Fruit fly (Drosophila melanogaster): ENCODE results near the gene CG34268.

CG34268 gene

DNA sequence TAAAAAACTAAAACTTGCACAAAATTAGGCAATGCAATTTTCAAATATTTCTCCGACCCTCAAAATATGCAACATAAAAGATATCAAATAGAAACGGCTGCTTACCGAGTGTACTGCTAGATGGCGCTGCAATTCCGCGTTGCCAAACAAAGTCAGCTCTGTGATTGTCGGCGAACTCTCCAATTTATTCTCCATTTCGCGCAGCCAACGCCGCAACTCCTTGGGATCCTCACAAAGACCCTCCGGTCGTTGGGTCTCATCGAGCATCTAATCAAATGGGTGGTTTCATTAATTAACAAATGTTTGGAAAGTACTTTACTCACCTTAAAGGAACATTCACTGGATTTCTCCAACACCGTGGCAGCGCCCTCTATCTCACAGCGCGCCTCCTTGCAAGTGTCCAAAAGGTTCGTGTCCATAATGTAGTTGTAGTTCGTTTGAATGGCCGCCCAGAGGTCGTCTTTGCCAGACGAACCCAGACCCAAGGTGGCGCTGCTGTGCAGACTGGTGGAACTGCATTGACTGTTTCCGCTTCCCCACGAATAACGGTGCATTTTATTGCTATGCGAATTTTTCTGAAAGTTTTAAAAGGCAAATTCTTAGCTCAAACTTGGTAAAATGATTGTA is 5.1 kb downstream of the CG34268 start:
- no peak for TF ChIP-seq noc (tag; optimal IDR thresholded peaks at IDR 0.05)

DNA sequence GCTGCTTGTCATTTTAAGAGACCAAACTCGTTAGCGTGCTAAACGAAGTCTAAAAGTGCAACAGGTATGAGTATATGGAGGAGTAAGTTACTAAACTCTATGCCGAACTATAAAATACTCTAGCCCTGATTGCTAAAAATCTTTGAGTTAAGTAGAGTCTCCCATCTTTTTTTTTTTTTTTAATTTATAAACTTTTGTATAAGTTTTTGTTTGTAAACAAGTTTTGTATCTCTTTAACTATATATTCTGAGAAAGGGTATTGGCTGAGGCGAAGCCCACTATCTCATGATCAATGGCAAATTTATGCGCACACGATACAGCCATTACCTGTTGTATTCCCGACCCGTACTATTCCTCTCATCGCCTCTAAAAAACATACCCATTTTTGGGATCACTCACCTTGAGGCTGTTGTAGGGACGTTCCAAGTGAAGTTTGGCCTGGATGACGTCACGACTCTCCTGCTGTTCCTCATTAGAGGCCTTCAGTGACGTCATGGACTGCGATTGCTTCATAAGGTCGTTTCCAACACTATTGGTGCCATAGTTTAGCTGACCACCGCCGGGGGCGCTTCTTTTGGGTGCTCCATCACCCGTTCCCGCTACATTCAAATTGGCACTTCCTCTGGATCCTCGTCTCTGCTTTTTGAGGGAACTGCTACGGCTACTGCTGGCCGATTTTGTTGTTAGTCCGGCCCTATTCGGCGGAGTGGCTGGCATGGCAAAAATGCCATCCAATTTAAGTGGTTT is 7.0 kb downstream of the CG34268 start:
- no peak for TF ChIP-seq noc (tag; optimal IDR thresholded peaks at IDR 0.05)

DNA sequence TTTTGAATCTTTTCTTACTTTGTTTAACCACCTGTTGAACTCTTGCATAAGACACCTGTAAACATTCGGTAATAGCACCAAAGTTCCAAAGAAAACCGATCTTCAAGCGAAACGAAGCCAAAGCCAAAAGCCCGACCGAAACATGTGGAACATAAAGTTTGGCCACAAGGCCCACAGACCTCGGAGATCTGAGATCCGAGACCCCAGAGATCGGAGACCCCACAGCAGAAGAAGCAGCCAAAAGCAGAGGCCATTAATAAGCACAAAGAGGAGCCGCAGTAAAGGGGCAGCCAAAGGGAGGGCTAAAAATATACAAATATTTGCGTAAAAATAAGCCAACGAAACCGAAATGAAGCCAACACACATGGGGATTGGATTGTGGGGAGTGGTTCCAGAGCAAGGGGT is 10.1 kb downstream of the CG34268 start:
- TF ChIP-seq noc (tag; optimal IDR thresholded peaks at IDR 0.05), result no peak

DNA sequence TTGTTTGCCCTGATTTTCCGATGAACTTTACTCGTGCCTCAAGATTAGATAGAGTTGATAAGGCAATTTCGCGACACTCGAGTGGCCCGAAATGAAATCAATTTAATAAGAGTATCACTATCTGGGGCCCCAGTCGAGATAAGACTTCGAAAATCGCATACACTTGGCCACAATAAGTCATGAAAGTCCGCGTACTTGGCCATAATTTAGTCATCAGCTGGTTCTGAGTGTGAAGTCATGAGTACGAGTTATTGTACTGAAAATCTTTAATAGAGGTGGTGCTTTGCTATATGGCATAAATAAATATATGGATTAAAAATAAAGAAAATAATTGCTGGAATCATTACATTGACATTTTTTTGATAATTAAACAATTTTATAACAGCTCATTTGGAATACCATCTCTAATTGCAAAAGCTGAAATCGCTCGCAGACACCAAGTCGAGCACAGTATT is 11.0 kb downstream of the CG34268 start:
- peak; percentile 71 for TF ChIP-seq noc (tag; optimal IDR thresholded peaks at IDR 0.05)

DNA sequence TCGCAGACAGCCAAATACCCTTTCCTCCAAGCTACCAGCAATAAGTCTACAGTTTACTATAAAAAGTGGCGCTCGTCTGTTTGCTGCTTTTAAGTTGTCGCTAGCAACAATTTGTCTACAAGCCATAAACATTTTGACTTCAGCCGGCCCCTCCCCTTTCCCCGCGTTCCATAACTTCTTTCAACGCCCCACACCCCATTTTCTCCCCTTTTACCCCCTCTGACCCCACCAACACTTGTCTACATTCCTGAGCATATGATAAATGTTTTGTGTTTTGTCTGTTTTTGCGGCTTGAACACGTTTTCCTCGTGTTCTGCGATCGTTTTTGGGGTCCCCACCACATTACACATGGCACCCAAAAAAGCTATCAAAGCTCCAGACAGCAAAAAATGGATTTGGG is 12.9 kb downstream of the CG34268 start:
- TF ChIP-seq noc (tag; optimal IDR thresholded peaks at IDR 0.05), result no peak

DNA sequence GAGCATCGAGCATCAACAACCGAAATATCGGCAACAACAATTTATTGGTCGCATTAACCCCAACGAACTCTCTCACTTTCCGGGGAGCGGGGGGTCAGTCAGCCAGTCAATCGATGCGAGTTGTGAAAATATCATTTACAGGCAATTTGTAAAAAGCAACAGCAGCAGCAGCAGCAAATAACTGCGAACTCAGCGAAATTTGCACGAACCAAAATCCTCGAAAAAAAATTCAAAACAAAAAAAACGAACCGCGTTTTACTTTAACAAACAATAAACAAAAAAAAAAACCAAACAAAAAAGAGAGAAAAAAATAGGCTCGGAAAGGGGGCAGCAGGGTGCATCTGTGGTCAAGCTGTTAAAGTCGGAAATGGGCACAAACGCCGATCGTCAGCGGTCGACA is 14.8 kb downstream of the CG34268 start:
- no peak for TF ChIP-seq noc (tag; optimal IDR thresholded peaks at IDR 0.05)

DNA sequence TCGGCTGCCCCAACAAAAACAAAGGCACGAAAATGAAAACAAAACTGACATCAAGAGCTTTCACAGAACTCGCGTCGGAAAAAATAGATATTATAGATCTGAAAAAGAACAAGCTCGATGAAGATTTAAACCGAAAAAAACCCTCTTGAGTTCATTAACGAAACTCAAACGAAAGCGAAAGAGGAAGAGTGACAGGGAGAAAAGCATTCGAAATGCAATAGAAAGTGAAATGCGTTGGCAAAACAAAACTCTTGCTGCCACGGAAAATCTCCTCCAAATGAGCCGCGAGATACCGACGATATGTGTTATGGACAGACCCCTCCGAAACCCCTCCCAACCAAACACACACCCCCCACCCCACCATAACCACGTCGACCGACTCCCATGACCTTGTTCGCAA is 15.8 kb downstream of the CG34268 start:
- no peak for TF ChIP-seq noc (tag; optimal IDR thresholded peaks at IDR 0.05)

DNA sequence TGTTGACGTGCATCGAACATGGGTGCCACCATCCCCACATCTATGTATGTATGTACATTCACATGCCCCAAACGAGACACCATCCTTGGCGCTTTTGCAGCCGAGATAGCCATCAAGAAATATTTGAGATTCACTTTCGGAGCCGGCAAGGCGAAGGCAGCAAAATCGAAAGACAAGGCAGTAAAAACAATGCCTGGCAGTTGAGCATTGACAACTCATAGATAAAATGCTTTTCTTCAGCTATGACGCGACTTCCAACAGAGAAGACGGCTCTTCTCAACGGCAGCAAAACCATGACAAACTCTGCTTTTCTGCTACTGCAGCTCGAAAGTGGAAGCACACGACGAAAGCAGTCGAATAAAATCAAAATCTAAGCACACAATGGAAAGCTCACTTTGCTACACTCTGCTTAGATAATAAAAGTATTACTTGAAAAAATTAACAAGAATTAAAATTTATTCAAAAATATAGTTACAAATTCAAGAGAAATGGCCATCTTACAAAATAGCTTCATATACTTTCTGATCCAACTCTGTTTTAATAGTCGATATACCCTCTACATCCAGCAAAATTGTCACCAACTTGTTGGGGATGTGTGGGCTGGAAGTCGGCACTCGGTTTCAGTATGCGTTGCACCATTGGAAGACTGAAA is 16.3 kb downstream of the CG34268 start:
- TF ChIP-seq noc (tag; optimal IDR thresholded peaks at IDR 0.05), result no peak

DNA sequence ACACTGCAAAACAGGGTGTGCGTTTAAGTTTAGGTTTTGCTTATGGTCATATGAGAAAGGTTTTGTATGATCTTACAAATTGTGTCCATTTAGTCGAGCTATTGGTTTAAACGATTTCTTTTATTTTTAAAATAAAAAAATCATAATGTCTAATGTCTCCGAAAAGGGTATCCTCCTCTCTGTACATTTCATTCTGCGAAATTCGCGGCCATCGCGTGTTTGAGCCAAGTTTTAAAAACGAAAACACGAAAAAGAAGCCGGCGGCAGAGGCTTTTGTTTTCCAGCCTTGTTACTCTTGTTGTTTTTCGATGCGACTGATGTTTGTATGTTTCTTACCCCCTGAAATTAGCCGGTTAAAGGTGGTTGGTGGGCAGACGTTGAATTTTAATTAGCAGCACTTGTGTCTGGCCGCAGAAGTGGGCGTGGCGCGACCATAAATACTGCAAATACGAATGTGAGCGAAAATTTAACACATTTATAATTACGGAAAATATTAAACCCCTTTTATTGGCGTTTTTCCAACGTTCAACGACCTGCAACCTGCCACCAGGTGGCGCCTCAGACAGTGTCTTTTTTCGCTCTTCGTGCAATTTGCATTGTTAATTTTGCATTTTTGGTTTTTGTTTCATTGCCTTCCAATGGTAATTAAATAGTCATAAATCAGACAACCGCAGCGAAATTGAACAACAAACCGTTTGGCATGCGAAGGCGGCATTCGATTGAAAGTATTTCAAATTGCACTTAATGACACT is 19.9 kb downstream of the CG34268 start:
- TF ChIP-seq noc (tag; optimal IDR thresholded peaks at IDR 0.05), result no peak

DNA sequence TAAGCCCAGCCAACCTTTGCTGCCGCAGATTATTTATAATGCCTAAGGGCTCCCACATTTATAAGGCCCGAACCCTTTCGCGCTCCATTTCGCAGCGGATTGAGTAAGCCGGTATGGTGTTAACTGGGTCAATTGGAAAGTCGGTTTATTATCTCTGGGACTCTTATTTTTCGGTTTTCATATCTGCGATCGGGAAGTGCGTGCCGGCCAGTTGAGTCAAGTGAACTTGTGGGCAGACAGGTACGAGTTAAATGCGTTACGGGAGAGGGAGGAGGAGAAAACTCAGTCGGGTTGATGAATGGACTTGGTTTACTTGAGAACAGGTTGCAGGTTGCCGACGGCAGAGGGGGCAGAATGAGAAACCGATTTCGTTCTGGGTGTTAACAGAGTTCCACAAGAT is 23.5 kb downstream of the CG34268 start:
- TF ChIP-seq noc (tag; optimal IDR thresholded peaks at IDR 0.05), result no peak

DNA sequence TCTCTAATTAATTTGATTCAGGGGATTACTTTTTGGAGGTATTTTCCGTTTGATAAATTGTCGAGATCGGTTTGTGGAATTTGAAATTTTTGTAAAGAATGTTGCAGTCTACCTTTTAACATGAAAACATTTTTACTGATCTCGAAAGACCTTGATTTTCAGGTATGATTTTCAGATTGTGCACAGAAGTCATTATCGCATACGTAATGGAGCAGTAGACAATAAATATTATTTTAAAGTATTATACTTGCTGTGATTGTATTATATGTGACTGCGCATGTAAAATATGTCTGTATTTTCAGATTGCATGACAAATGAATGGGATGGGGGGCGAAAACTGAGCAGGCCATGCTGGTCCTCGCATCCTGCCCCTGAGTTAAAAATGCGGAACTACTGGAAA is 27.3 kb downstream of the CG34268 start, which contains the start of gene CG34269:
Gene CG34269, plus strand, starts transcription at position 301 of the 400 bp plus-strand sequence.
- TF ChIP-seq noc (tag; optimal IDR thresholded peaks at IDR 0.05), result no peak

DNA sequence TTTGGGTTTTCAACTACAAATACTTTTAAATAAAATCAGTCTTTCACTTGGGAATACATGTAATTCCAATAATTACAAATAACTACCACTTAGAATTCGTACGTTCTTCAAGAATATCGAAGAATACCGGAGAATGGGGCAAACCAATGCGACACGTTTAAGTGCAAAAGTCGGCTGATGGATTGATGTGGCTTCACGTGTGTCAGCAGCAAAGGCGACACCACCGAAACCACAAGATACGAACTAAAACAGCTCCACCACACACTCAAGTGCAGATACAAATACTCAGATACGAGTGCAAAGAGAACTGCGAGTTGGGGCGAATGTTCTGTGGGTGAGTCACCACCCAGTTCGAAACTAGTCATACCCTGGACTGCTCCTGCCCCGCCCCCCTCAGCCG is 30.0 kb downstream of the CG34268 start:
- TF ChIP-seq noc (tag; optimal IDR thresholded peaks at IDR 0.05), result no peak

DNA sequence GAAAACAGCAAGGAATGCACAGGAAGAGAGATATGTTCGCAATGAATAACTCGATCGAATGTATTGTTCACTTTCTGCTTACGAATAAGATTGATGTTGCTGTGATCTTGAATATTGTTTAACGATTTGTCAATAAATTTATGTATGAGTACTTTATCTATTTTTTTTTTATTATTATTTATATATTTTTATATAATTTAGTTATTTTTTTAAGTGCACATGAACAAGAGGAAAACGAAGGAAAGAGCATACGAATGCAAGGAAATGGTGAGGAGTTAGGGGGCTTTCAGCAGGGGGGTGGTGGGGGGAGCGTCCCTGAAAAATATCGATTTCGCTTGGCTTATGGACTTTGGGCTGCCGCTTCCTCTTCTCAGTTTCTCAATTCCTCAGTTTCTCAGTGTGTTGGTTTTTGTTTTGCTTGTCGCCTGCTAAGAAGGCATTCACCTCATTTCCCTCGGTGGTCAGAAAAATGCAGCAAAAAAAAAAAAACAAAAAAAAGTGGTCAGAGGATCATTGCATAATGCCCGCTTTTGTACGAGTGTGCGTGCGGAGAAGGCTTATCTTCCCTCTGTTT is 30.6 kb downstream of the CG34268 start:
- TF ChIP-seq noc (tag; optimal IDR thresholded peaks at IDR 0.05), result no peak

DNA sequence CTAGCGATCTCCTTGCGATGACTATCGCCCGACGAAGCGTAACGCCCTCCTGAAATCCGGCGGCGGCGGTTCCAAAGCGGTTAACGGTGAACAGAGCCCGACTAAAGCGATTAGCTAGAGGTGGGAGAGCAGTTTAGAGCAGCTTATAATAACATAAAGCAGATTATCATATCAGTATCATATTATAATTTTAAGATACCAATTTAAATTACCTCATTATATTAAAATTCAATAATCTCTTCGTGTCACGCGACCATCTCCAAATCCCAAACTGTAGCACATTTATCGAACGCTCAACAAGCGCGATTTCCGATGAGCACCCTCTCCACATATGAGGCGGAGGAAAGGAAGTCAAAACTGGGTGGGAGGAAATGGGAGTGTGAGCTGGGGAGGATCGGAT is 33.0 kb downstream of the CG34268 start:
- no peak for TF ChIP-seq noc (tag; optimal IDR thresholded peaks at IDR 0.05)

DNA sequence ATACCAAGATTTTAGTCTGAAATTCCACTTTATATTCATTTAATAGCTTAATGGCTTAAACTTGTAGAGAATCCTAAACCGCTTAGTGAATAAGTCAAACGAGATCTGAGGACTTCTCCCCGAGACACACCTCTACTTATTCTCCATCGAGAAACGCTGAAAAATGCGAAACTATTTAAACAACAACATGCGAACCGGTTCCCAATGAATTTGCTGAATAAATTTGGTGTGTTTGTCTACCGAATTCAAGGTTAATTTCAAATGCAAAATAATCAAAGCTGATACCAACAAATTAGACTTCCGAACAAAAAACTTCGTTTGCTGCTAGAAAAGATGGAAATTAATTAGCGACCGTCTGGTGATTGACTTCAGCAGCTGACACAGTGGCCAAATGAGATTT is 35.3 kb downstream of the CG34268 start:
- TF ChIP-seq noc (tag; optimal IDR thresholded peaks at IDR 0.05), result no peak

Data from whole organism, larva.